Fruit fly (Drosophila melanogaster): Measurements from ENCODE around the gene CG32152.

dm6 chr3L:16156788-16157208 lies 13.0 kb upstream of the CG32152 start:
- TF ChIP-seq CTCF (optimal IDR thresholded peaks at IDR 0.05) (no peak), CG8478 (optimal IDR thresholded peaks at IDR 0.05) (no peak)
